Worm (Caenorhabditis elegans): Measurements from ENCODE around the gene mltn-8.

DNA sequence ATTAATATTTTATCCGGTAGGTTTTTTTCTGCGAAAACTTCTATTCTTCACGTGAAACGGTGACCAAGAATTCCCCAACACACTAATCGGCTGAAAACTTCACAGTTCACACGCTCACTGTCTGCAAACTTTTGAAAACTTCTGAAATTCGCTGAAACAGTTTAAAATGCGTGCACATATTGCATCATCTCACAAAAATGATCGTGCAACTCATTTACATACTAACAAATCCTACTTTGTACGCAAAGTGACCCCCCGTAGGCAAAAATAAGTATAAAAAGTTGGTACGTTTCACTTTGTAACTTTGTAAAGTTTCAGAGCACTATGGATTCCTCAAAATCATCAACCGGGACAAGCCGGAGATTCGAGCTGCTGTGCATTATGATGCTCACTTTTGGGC is 8.3 kb upstream of the mltn-8 start, which contains the start of gene ZK6.6:
- TF ChIP-seq elt-3 (tag; optimal IDR thresholded peaks at IDR 0.05), result no peak
- no peak for TF ChIP-seq daf-12 (tag; optimal IDR thresholded peaks at IDR 0.05)
- TF ChIP-seq nhr-11 (tag; optimal IDR thresholded peaks at IDR 0.05), result no peak
- TF ChIP-seq nfya-1 (tag; optimal IDR thresholded peaks at IDR 0.05; ENCODE audit: insufficient read depth), result no peak
- no peak for TF ChIP-seq nhr-28 (tag; optimal IDR thresholded peaks at IDR 0.05)
